Fruit fly (Drosophila melanogaster) whole organism, embryonic: ENCODE data around the gene CG3662.
A peak's percentile ranks its signal among the peaks of the same experiment; 100 is the strongest.

Source experiments
- ATbp ChIP-seq: fragments of 200-800 bp; sonication (Bioruptor generic); optimal IDR thresholded peaks from 2 replicates; lab custom pipeline; 2017; ENCODE audit warnings: missing biosample characterization, mild to moderate bottlenecking, missing genetic modification characterization, missing genetic modification reagents
- Aef1 ChIP-seq: fragments of 200-800 bp; sonication (Bioruptor generic); IDR thresholded peaks from 3 replicates; pipeline ENCODE4 v1.3.6; 2022; ENCODE audit warnings: missing biosample characterization, missing genetic modification characterization
- Bgb ChIP-seq: fragments of 200-800 bp; sonication (Bioruptor generic); IDR thresholded peaks from 2 replicates; pipeline ENCODE4 v1.3.6; 2022; ENCODE audit warnings: missing biosample characterization, missing genetic modification characterization; ENCODE audit not compliant: partially characterized antibody
- CG10267 ChIP-seq: fragments of 200-800 bp; sonication (Bioruptor generic); optimal IDR thresholded peaks from 2 replicates; lab custom pipeline; 2018; ENCODE audit warnings: missing biosample characterization, mild to moderate bottlenecking, missing genetic modification characterization, moderate library complexity
- CG10366 ChIP-seq: fragments of 200-800 bp; sonication (Bioruptor generic); IDR thresholded peaks from 2 replicates; pipeline ENCODE4 v1.3.6; 2022; ENCODE audit warnings: missing biosample characterization, missing genetic modification characterization
- CG10543 ChIP-seq: fragments of 200-800 bp; sonication (Bioruptor generic); optimal IDR thresholded peaks from 3 replicates; lab custom pipeline; 2017; ENCODE audit warnings: missing biosample characterization, mild to moderate bottlenecking, missing genetic modification characterization, moderate library complexity
- CG10959 ChIP-seq: fragments of 200-800 bp; sonication (Bioruptor generic); IDR thresholded peaks from 2 replicates; pipeline ENCODE4 v1.3.6; 2022; ENCODE audit warnings: missing biosample characterization, missing genetic modification characterization
- CG12071 ChIP-seq: fragments of 200-800 bp; sonication (Bioruptor generic); optimal IDR thresholded peaks from 3 replicates; lab custom pipeline; 2018; ENCODE audit warnings: missing biosample characterization, mild to moderate bottlenecking, missing genetic modification characterization
- CG14710 ChIP-seq: fragments of 200-800 bp; sonication (Bioruptor generic); optimal IDR thresholded peaks from 3 replicates; lab custom pipeline; 2019; ENCODE audit warnings: missing biosample characterization, mild to moderate bottlenecking, missing genetic modification characterization, moderate library complexity
- CG15073 ChIP-seq: fragments of 200-800 bp; sonication (Bioruptor generic); optimal IDR thresholded peaks from 2 replicates; lab custom pipeline; 2016; ENCODE audit warnings: missing biosample characterization, missing genetic modification characterization
- CG17612 ChIP-seq: fragments of 200-800 bp; sonication (Bioruptor generic); IDR thresholded peaks from 2 replicates; pipeline ENCODE4 v1.3.6; 2022; ENCODE audit warnings: missing biosample characterization, missing genetic modification characterization
- CG18011 ChIP-seq: fragments of 200-800 bp; sonication (Bioruptor generic); optimal IDR thresholded peaks from 2 replicates; lab custom pipeline; 2017; ENCODE audit warnings: missing biosample characterization, missing genetic modification characterization, mild to moderate bottlenecking, moderate library complexity, missing genotype
- CG18619 ChIP-seq: fragments of 200-800 bp; sonication (Bioruptor generic); optimal IDR thresholded peaks from 3 replicates; lab custom pipeline; 2017; ENCODE audit warnings: missing biosample characterization, mild to moderate bottlenecking, missing genetic modification characterization
- CG32532 ChIP-seq: fragments of 200-800 bp; sonication (Bioruptor generic); IDR thresholded peaks from 2 replicates; pipeline ENCODE4 v1.3.6; 2022; ENCODE audit warnings: missing biosample characterization, missing genetic modification characterization
- CG3838 ChIP-seq: fragments of 200-800 bp; sonication (Bioruptor generic); optimal IDR thresholded peaks from 3 replicates; lab custom pipeline; 2016; ENCODE audit warnings: missing biosample characterization, missing genetic modification characterization
- CG3847 ChIP-seq: fragments of 200-800 bp; sonication (Bioruptor generic); IDR thresholded peaks from 2 replicates; pipeline ENCODE4 v1.3.6; 2022; ENCODE audit warnings: missing biosample characterization, missing genetic modification characterization
- CG3995 ChIP-seq: fragments of 200-800 bp; sonication (Bioruptor generic); optimal IDR thresholded peaks from 3 replicates; lab custom pipeline; 2016; ENCODE audit warnings: missing biosample characterization, missing genetic modification characterization
- CG4282 ChIP-seq: fragments of 200-800 bp; sonication (Bioruptor generic); optimal IDR thresholded peaks from 2 replicates; lab custom pipeline; 2016; ENCODE audit warnings: missing biosample characterization, missing genetic modification characterization
- CG4424 ChIP-seq: fragments of 200-800 bp; sonication (Bioruptor generic); optimal IDR thresholded peaks from 3 replicates; lab custom pipeline; 2016; ENCODE audit warnings: missing biosample characterization, missing genetic modification characterization
- CG7357 ChIP-seq: fragments of 200-800 bp; sonication (Bioruptor generic); IDR thresholded peaks from 3 replicates; pipeline ENCODE4 v1.3.6; 2022; ENCODE audit warnings: missing biosample characterization, missing genetic modification characterization
- CTCF ChIP-seq: fragments of 200-800 bp; sonication (Bioruptor generic); optimal IDR thresholded peaks from 2 replicates; lab custom pipeline; 2017; ENCODE audit warnings: missing biosample characterization, mild to moderate bottlenecking, missing genetic modification characterization, moderate library complexity
- Chrac-16 ChIP-seq: fragments of 200-800 bp; sonication (Bioruptor generic); optimal IDR thresholded peaks from 3 replicates; lab custom pipeline; 2016; ENCODE audit warnings: missing biosample characterization, missing genetic modification characterization
- Elba2 ChIP-seq: fragments of 200-800 bp; sonication (Bioruptor generic); optimal IDR thresholded peaks from 3 replicates; lab custom pipeline; 2016; ENCODE audit warnings: missing biosample characterization, missing genetic modification characterization
- Ets97D ChIP-seq: fragments of 200-800 bp; sonication (Bioruptor generic); optimal IDR thresholded peaks from 3 replicates; lab custom pipeline; 2016; ENCODE audit warnings: missing biosample characterization, missing genetic modification characterization
- H15 ChIP-seq: fragments of 200-800 bp; sonication (Bioruptor generic); IDR thresholded peaks from 3 replicates; pipeline ENCODE4 v1.3.6; 2022; ENCODE audit warnings: missing biosample characterization, missing genetic modification characterization
- HLH54F ChIP-seq: fragments of 200-800 bp; sonication (Bioruptor generic); optimal IDR thresholded peaks from 3 replicates; lab custom pipeline; 2016; ENCODE audit warnings: missing biosample characterization, missing genetic modification characterization
- PHDP ChIP-seq: fragments of 200-800 bp; sonication (Bioruptor generic); optimal IDR thresholded peaks from 3 replicates; lab custom pipeline; 2018; ENCODE audit warnings: missing biosample characterization, mild to moderate bottlenecking, missing genetic modification characterization, moderate library complexity
- Side ChIP-seq: fragments of 200-800 bp; sonication (Bioruptor generic); optimal IDR thresholded peaks from 2 replicates; lab custom pipeline; 2016; ENCODE audit warnings: missing biosample characterization, missing genetic modification characterization
- Ssrp ChIP-seq: fragments of 200-800 bp; sonication (Bioruptor generic); optimal IDR thresholded peaks from 2 replicates; lab custom pipeline; 2018; ENCODE audit warnings: missing biosample characterization, mild to moderate bottlenecking, missing genetic modification characterization, moderate library complexity
- ab ChIP-seq: fragments of 200-800 bp; sonication (Bioruptor generic); optimal IDR thresholded peaks from 2 replicates; lab custom pipeline; 2016; ENCODE audit warnings: missing biosample characterization, missing genetic modification characterization
- amos ChIP-seq: fragments of 200-800 bp; sonication (Bioruptor generic); IDR thresholded peaks from 2 replicates; pipeline ENCODE4 v1.3.6; 2022; ENCODE audit warnings: missing biosample characterization, missing genetic modification characterization; ENCODE audit not compliant: partially characterized antibody
- aop ChIP-seq: fragments of 200-800 bp; sonication (Bioruptor generic); IDR thresholded peaks from 2 replicates; pipeline ENCODE4 v1.3.6; 2022; ENCODE audit warnings: missing biosample characterization, missing genetic modification characterization
- caup ChIP-seq: fragments of 200-800 bp; sonication (Bioruptor generic); optimal IDR thresholded peaks from 3 replicates; lab custom pipeline; 2017; ENCODE audit warnings: missing biosample characterization, mild to moderate bottlenecking, missing genetic modification characterization, moderate library complexity; ENCODE audit not compliant: severe bottlenecking
- dmrt11E ChIP-seq: fragments of 200-800 bp; sonication (Bioruptor generic); optimal IDR thresholded peaks from 3 replicates; lab custom pipeline; 2018; ENCODE audit warnings: missing biosample characterization, mild to moderate bottlenecking, missing genetic modification characterization, moderate library complexity
- esg ChIP-seq: fragments of 200-800 bp; sonication (Bioruptor generic); conservative IDR thresholded peaks from 2 replicates; pipeline ENCODE4 v1.3.6; 2022; ENCODE audit warnings: missing biosample characterization, missing genetic modification characterization
- gce ChIP-seq: fragments of 200-800 bp; sonication (Bioruptor generic); IDR thresholded peaks from 3 replicates; pipeline ENCODE4 v1.3.6; 2022; ENCODE audit warnings: missing biosample characterization, missing genetic modification characterization
- gro ChIP-seq: fragments of 200-800 bp; sonication (Bioruptor generic); optimal IDR thresholded peaks from 2 replicates; lab custom pipeline; 2016; ENCODE audit warnings: missing biosample characterization, missing genetic modification characterization
- h ChIP-seq: fragments of >200 bp; optimal IDR thresholded peaks from 2 replicates; lab custom pipeline; 2017
- ham ChIP-seq: fragments of 200-800 bp; sonication (Bioruptor generic); IDR thresholded peaks from 2 replicates; pipeline ENCODE4 v1.3.6; 2022; ENCODE audit warnings: missing biosample characterization, missing genetic modification characterization
- hkb ChIP-seq, 2 experiments: fragments of 200-800 bp in 1 of 2; fragments of >200 bp in 1 of 2; sonication (Bioruptor generic) in 1 of 2; IDR thresholded peaks in 1 of 2; optimal IDR thresholded peaks in 1 of 2; 2 replicates each; pipeline versions ENCODE4 v1.3.6 to Lab custom; 2017 to 2022; ENCODE audit warnings: missing biosample characterization in 1 of 2, missing genetic modification characterization in 1 of 2
- hth ChIP-seq: fragments of >200 bp; optimal IDR thresholded peaks from 2 replicates; lab custom pipeline; 2017; ENCODE audit warnings: inconsistent platforms
- kay ChIP-seq: fragments of 200-800 bp; sonication (Bioruptor generic); optimal IDR thresholded peaks from 2 replicates; lab custom pipeline; 2016; ENCODE audit warnings: missing biosample characterization, missing genetic modification characterization
- lbe ChIP-seq: fragments of 200-800 bp; sonication (Bioruptor generic); optimal IDR thresholded peaks from 2 replicates; lab custom pipeline; 2016; ENCODE audit warnings: missing biosample characterization, mild to moderate bottlenecking, missing genetic modification characterization
- peb ChIP-seq: fragments of 200-800 bp; sonication (Bioruptor generic); IDR thresholded peaks from 2 replicates; pipeline ENCODE4 v1.3.6; 2022; ENCODE audit warnings: missing biosample characterization, missing genetic modification characterization
- pita ChIP-seq: fragments of 200-800 bp; sonication (Bioruptor generic); optimal IDR thresholded peaks from 2 replicates; lab custom pipeline; 2017; ENCODE audit warnings: missing biosample characterization, mild to moderate bottlenecking, missing genetic modification characterization
- pros ChIP-seq: fragments of 200-800 bp; sonication (Bioruptor generic); optimal IDR thresholded peaks from 3 replicates; lab custom pipeline; 2019; ENCODE audit warnings: missing biosample characterization, mild to moderate bottlenecking, missing genetic modification characterization, moderate library complexity
- salm ChIP-seq: fragments of 200-800 bp; sonication (Bioruptor generic); optimal IDR thresholded peaks from 2 replicates; lab custom pipeline; 2018; ENCODE audit warnings: missing biosample characterization, mild to moderate bottlenecking, missing genetic modification characterization
- sc ChIP-seq, 3 experiments: fragments of >200 bp in 2 of 3; fragments of 200-800 bp in 1 of 3; sonication (Bioruptor generic) in 1 of 3; optimal IDR thresholded peaks; 2 replicates in 2 of 3; 3 replicates in 1 of 3; lab custom pipeline; 2017; ENCODE audit warnings: mild to moderate bottlenecking in 1 of 3, missing biosample characterization in 1 of 3, missing genetic modification characterization in 1 of 3, missing genetic modification reagents in 1 of 3
- trem ChIP-seq: fragments of 200-800 bp; optimal IDR thresholded peaks from 3 replicates; lab custom pipeline; 2019; ENCODE audit warnings: missing biosample characterization, mild to moderate bottlenecking, missing genetic modification characterization, moderate library complexity
- usp ChIP-seq: fragments of >200 bp; optimal IDR thresholded peaks from 2 replicates; lab custom pipeline; 2017; ENCODE audit warnings: missing biosample characterization, missing genetic modification characterization

Gene CG3662

DNA sequence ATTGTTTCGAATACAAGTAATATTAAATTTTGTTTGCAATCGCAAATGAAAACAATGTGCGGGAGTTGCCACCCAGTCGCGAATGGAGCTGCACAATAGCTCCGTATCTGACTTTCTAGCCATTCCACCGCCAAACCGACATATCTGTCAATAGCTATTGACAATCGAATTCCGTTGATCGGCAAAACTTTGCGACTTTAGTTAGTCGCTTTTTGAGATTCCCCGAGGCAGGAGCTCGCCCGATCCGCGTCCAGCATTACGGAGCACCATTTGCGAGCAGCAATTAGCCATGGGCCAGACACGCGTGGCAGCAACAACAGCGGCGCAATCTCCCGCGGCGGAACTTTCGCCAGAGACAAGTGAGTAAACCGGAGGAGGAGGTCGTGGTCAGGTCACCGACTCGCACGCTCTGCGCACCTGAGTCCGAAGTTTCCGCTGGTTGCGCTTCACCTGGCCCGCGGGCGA lies 31.6 kb downstream of the CG3662 start, which contains the start of the genes CG4291 and kraken (continued):
- peak; percentile 77 for TF ChIP-seq CG3847 (GFP tag; lab: Robert Waterston, UW)
- TF ChIP-seq hth, result no peak
- no peak for TF ChIP-seq hkb (optimal IDR thresholded peaks at IDR 0.05; lab: Kevin White, UChicago)
- TF ChIP-seq hkb (GFP tag; IDR thresholded peaks at IDR 0.05; lab: Robert Waterston, UW), result no peak; the same call in 1 of the 2 replicates
- no peak for TF ChIP-seq pita (GFP tag; lab: Kevin White, UChicago)
- TF ChIP-seq ham (GFP tag; lab: Robert Waterston, UW), result no peak
- no peak for TF ChIP-seq CG4282
- TF ChIP-seq CG10543, result peak; percentile 87
- TF ChIP-seq CG18011 (GFP tag; lab: Kevin White, UChicago), result peak; percentile 27
- TF ChIP-seq CG3995 (GFP tag; lab: Kevin White, UChicago), result no peak
- TF ChIP-seq gce (GFP tag; lab: Robert Waterston, UW), result no peak; the same call in 2 of the 3 replicates
- TF ChIP-seq ab, result no peak
- TF ChIP-seq trem, result peak; percentile 64
- peak; percentile 16 for TF ChIP-seq CG10267 (tag; lab: Kevin White, UChicago)
- no peak for TF ChIP-seq usp (GFP tag; lab: Kevin White, UChicago)
- TF ChIP-seq CG7357 (GFP tag; lab: Robert Waterston, UW), result no peak
- TF ChIP-seq CG12071 (GFP tag; lab: Kevin White, UChicago), result no peak
- TF ChIP-seq CG10959 (GFP tag; lab: Robert Waterston, UW), result 0 out of 2 replicates have a peak, but pooled peaks have one; percentile 38
- TF ChIP-seq HLH54F, result peak; percentile 58
- peak; percentile 55 for TF ChIP-seq caup (GFP tag; lab: Kevin White, UChicago)
- TF ChIP-seq kay (GFP tag; lab: Kevin White, UChicago), result peak; percentile 16
- TF ChIP-seq dmrt11E, result peak; percentile 6
- peak; percentile 62; the same call in 1 of the 2 replicates for TF ChIP-seq aop (GFP tag; lab: Robert Waterston, UW)
- no peak for TF ChIP-seq esg (GFP tag; lab: Robert Waterston, UW)
- peak; percentile 68 for TF ChIP-seq Bgb (GFP tag; lab: Robert Waterston, UW)
- TF ChIP-seq CG32532, result peak; percentile 78
- TF ChIP-seq CG3838, result no peak
- TF ChIP-seq salm (tag; lab: Kevin White, UChicago), result peak; percentile 22
- TF ChIP-seq Ssrp (tag; lab: Kevin White, UChicago), result peak; percentile 2
- TF ChIP-seq CTCF (GFP tag; lab: Kevin White, UChicago), result peak; percentile 29
- peak; percentile 36; the same call in 1 of the 2 replicates for TF ChIP-seq amos (GFP tag; lab: Robert Waterston, UW)
- TF ChIP-seq H15, result peak; percentile 18; the same call in 1 of the 3 replicates
- no peak for TF ChIP-seq ATbp (GFP tag; lab: Kevin White, UChicago)
- TF ChIP-seq CG4424 (GFP tag; lab: Kevin White, UChicago), result peak; percentile 52
- TF ChIP-seq CG18619 (GFP tag; lab: Kevin White, UChicago), result no peak
- peak; percentile 31 for TF ChIP-seq Chrac-16 (GFP tag; lab: Kevin White, UChicago)
- peak; percentile 56 for TF ChIP-seq Aef1 (GFP tag; lab: Robert Waterston, UW)
- no peak for TF ChIP-seq Elba2
- TF ChIP-seq gro, result peak; percentile 73
- TF ChIP-seq Ets97D, result peak; percentile 7
- TF ChIP-seq CG17612 (GFP tag; lab: Robert Waterston, UW), result peak; percentile 31; the same call in 1 of the 2 replicates
- peak; percentile 46 for TF ChIP-seq CG10366 (GFP tag; lab: Robert Waterston, UW)
- peak; percentile 9 for TF ChIP-seq lbe (GFP tag; lab: Kevin White, UChicago)
- no peak for TF ChIP-seq h
- TF ChIP-seq sc (optimal IDR thresholded peaks at IDR 0.05; lab: Kevin White, UChicago), result no peak
- TF ChIP-seq sc (GFP tag; optimal IDR thresholded peaks at IDR 0.05; lab: Kevin White, UChicago), result no peak
- TF ChIP-seq PHDP (tag; lab: Kevin White, UChicago), result peak; percentile 48
- TF ChIP-seq pros, result no peak
- peak; percentile 50 for TF ChIP-seq CG14710 (tag; lab: Kevin White, UChicago)
- TF ChIP-seq peb (GFP tag; lab: Robert Waterston, UW), result peak; percentile 6; the same call in 1 of the 2 replicates
- peak; percentile 9 for TF ChIP-seq Side
- TF ChIP-seq CG15073 (GFP tag; lab: Kevin White, UChicago), result no peak
